Worm (Caenorhabditis elegans): ENCODE measurements around the gene arrd-23.

Gene arrd-23

DNA sequence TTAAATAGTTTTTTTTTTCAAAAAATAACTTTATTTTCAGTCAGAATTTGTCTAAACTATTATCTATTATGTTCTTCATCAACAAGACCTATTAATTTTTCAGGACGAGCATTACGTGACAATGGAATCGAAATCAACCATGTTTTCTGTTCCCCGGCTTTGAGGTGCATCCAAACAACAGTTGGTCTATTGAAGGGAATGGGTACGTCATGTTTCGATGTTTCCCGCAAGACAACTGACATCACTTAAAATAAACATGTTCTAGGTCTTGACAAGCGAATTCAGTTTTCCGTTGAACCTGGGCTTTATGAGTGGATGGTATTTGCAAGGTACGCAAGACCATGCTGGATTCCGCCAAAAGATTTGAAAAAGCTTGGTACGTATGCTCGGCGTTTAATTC, 9.5 kb downstream of the arrd-23 start:
- TF ChIP-seq nhr-129 (tag; optimal IDR thresholded peaks at IDR 0.05) (peak; percentile 56), nhr-25 (tag; optimal IDR thresholded peaks at IDR 0.05) (no peak), F13H6.1 (tag; optimal IDR thresholded peaks at IDR 0.05) (peak; percentile 43), sma-9 (GFP tag; optimal IDR thresholded peaks at IDR 0.05) (peak; percentile 3), sma-9 (tag; optimal IDR thresholded peaks at IDR 0.05) (no peak)

DNA sequence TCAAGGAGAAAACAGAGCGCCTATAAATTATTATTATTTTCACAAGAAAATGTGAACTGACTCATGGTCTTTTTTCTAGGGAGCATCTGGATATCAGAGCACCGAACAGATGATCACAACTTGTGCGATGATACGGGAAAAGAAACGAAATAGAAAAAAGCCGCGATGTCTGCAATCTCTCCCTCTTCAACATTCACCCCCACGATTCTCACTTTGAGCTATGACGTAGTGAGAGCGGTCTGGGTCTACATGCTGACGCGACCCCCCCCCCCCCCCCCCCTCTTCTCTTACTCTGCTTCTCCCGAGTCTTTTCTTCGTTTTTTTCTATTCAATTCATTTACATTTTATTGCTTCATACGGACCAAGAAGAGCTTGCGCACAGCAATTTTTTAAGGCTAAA, 13.9 kb downstream of the arrd-23 start:
- no peak for TF ChIP-seq nhr-23 (tag; optimal IDR thresholded peaks at IDR 0.05)
- TF ChIP-seq F13H6.1 (tag; optimal IDR thresholded peaks at IDR 0.05): peak; percentile 58
- peak; percentile 43 for TF ChIP-seq sma-9 (GFP tag; optimal IDR thresholded peaks at IDR 0.05)
- TF ChIP-seq sma-9 (tag; optimal IDR thresholded peaks at IDR 0.05): no peak
- peak; percentile 17 for TF ChIP-seq C34F6.9 (tag; optimal IDR thresholded peaks at IDR 0.05)
- no peak for TF ChIP-seq egl-27 (tag; optimal IDR thresholded peaks at IDR 0.05)
- TF ChIP-seq unc-55 (GFP tag; optimal IDR thresholded peaks at IDR 0.05): peak; percentile 12
- no peak for TF ChIP-seq nhr-21 (tag; optimal IDR thresholded peaks at IDR 0.05)
- TF ChIP-seq Y55F3AM.14 (GFP tag; optimal IDR thresholded peaks at IDR 0.05): peak; percentile 69
- TF ChIP-seq nhr-129 (tag; optimal IDR thresholded peaks at IDR 0.05): no peak
- no peak for TF ChIP-seq nhr-12 (tag; optimal IDR thresholded peaks at IDR 0.05)
- TF ChIP-seq elt-1 (tag; optimal IDR thresholded peaks at IDR 0.05): no peak
- no peak for TF ChIP-seq ztf-11 (tag; optimal IDR thresholded peaks at IDR 0.05)
- no peak for TF ChIP-seq peb-1 (tag; optimal IDR thresholded peaks at IDR 0.05)
- no peak for TF ChIP-seq ceh-16 (tag; optimal IDR thresholded peaks at IDR 0.05)
- no peak for TF ChIP-seq lin-11 (tag; optimal IDR thresholded peaks at IDR 0.05)
- TF ChIP-seq blmp-1 (tag; optimal IDR thresholded peaks at IDR 0.05; ENCODE audit: insufficient read depth): no peak
- no peak for TF ChIP-seq gmeb-1 (tag; optimal IDR thresholded peaks at IDR 0.05)
- no peak for TF ChIP-seq nhr-11 (tag; optimal IDR thresholded peaks at IDR 0.05)
- no peak for TF ChIP-seq nhr-10 (tag; optimal IDR thresholded peaks at IDR 0.05)
- no peak for TF ChIP-seq mdl-1 (tag; optimal IDR thresholded peaks at IDR 0.05)
- TF ChIP-seq nhr-25 (tag; optimal IDR thresholded peaks at IDR 0.05): no peak
- no peak for TF ChIP-seq R02D3.7 (tag; optimal IDR thresholded peaks at IDR 0.05)

DNA sequence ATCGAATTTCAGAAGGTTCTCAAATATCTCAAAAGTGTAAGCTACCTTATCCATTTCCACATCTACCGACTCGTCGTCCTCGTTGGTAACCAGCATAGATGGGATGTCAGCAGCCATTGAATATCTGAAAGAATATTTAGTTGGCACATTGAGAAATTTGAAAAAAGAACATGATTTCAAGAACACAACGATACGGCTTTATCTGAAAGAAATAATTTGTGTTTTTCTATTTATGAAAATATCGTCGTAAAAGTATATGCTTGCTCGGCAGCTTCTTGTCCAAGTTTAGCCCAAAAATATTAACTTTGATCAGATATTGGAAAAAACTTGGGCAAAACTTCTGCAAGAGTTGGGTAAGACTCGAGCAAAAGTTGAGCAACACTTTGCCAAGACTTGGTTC, 14.9 kb downstream of the arrd-23 start, which contains the start of gene T07F12.4:
T07F12.4 (minus strand) TSS at position 130 of the 400 bp plus-strand sequence.
- TF ChIP-seq nhr-77 (tag; optimal IDR thresholded peaks at IDR 0.05): no peak
- no peak for TF ChIP-seq nhr-237 (tag; optimal IDR thresholded peaks at IDR 0.05)
- TF ChIP-seq mbf-1 (tag; optimal IDR thresholded peaks at IDR 0.05): no peak
- no peak for TF ChIP-seq mab-5 (tag; optimal IDR thresholded peaks at IDR 0.05)
- no peak for TF ChIP-seq alr-1 (tag; optimal IDR thresholded peaks at IDR 0.05)
- TF ChIP-seq nhr-21 (tag; optimal IDR thresholded peaks at IDR 0.05): no peak
- TF ChIP-seq lin-39 (tag; optimal IDR thresholded peaks at IDR 0.05): no peak
- TF ChIP-seq nhr-6 (tag; optimal IDR thresholded peaks at IDR 0.05): no peak
- TF ChIP-seq unc-39 (tag; optimal IDR thresholded peaks at IDR 0.05): no peak
- no peak for TF ChIP-seq aly-2 (tag; optimal IDR thresholded peaks at IDR 0.05)
- no peak for TF ChIP-seq C34F6.9 (tag; optimal IDR thresholded peaks at IDR 0.05)
- TF ChIP-seq Y55F3AM.14 (GFP tag; optimal IDR thresholded peaks at IDR 0.05): no peak
- TF ChIP-seq ceh-82 (tag; optimal IDR thresholded peaks at IDR 0.05): no peak
- TF ChIP-seq ztf-4 (tag; optimal IDR thresholded peaks at IDR 0.05): no peak
- no peak for TF ChIP-seq lin-13 (GFP tag; optimal IDR thresholded peaks at IDR 0.05)
- no peak for TF ChIP-seq unc-55 (GFP tag; optimal IDR thresholded peaks at IDR 0.05)
- no peak for TF ChIP-seq lin-11 (tag; optimal IDR thresholded peaks at IDR 0.05)
- TF ChIP-seq ztf-11 (tag; optimal IDR thresholded peaks at IDR 0.05): no peak
- no peak for TF ChIP-seq dmd-4 (tag; optimal IDR thresholded peaks at IDR 0.05)
- TF ChIP-seq sma-3 (GFP tag; optimal IDR thresholded peaks at IDR 0.05): no peak

DNA sequence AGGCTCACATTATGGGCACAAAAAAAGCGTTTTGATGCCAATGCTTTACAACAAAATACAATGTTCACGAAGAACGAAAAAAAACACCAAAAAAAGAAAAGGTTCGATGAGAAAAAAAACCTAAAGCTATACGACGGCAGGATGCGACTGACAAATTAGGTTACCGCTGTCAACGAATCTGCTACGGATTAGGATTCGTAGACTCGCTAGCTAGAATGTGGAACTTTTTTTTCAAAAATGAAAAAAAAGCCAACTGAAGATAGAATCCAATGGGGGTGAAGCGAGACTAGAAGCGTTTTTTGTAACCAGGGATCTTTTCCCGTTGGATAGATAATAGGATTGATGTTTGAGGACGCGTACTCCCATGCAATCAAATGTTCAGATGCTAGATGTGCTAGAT, 16.2 kb downstream of the arrd-23 start:
- no peak for TF ChIP-seq unc-62 (GFP tag; optimal IDR thresholded peaks at IDR 0.05)
- no peak for TF ChIP-seq mdl-1 (tag; optimal IDR thresholded peaks at IDR 0.05)
- TF ChIP-seq lin-39 (tag; optimal IDR thresholded peaks at IDR 0.05): no peak
- no peak for TF ChIP-seq ama-1 (optimal IDR thresholded peaks at IDR 0.05)
- TF ChIP-seq peb-1 (tag; optimal IDR thresholded peaks at IDR 0.05): no peak
- no peak for TF ChIP-seq sem-4 (tag; optimal IDR thresholded peaks at IDR 0.05)
- TF ChIP-seq sma-9 (GFP tag; optimal IDR thresholded peaks at IDR 0.05): peak; percentile 17
- no peak for TF ChIP-seq sma-9 (tag; optimal IDR thresholded peaks at IDR 0.05)
- no peak for TF ChIP-seq dmd-4 (tag; optimal IDR thresholded peaks at IDR 0.05)
- TF ChIP-seq nhr-6 (tag; optimal IDR thresholded peaks at IDR 0.05): no peak
- TF ChIP-seq nhr-237 (tag; optimal IDR thresholded peaks at IDR 0.05): no peak
- no peak for TF ChIP-seq alr-1 (tag; optimal IDR thresholded peaks at IDR 0.05)
- no peak for TF ChIP-seq skn-1 (tag; optimal IDR thresholded peaks at IDR 0.05)
- no peak for TF ChIP-seq blmp-1 (tag; optimal IDR thresholded peaks at IDR 0.05; ENCODE audit: insufficient read depth)
- no peak for TF ChIP-seq elt-1 (tag; optimal IDR thresholded peaks at IDR 0.05)
- TF ChIP-seq elt-3 (tag; optimal IDR thresholded peaks at IDR 0.05): no peak
- TF ChIP-seq mbf-1 (tag; optimal IDR thresholded peaks at IDR 0.05): no peak
- peak; percentile 26 for TF ChIP-seq zag-1 (tag; optimal IDR thresholded peaks at IDR 0.05)
